Worm (Caenorhabditis elegans) whole organism, L2 larva: Measurements from ENCODE around the gene algn-6.

ENCODE experiments used
- ZK546.5 ChIP-seq: sonication (generic microtip); optimal IDR thresholded peaks from 2 replicates; lab custom pipeline; 2017; ENCODE audit warnings: missing biosample characterization, missing genetic modification characterization
- alr-1 ChIP-seq: fragments of 150-350 bp; optimal IDR thresholded peaks from 2 replicates; lab custom pipeline; 2014; ENCODE audit warnings: missing biosample characterization, missing genetic modification characterization
- ztf-1 ChIP-seq: fragments of 200-800 bp; sonication (Bioruptor generic); conservative IDR thresholded peaks from 2 replicates; pipeline ENCODE4 v1.3.6; 2022; ENCODE audit warnings: missing genetic modification characterization, missing compliant biosample characterization

ce11 chrII:8065985-8066384 lies 26.4 kb downstream of the algn-6 start, which contains the start of gene pdha-1:
- TF ChIP-seq alr-1 (tag; lab: Kevin White, UChicago) (no peak), ZK546.5 (tag; lab: Kevin White, UChicago) (no peak), ztf-1 (GFP tag; lab: Robert Waterston, UW) (no peak)
